Fruit fly (Drosophila melanogaster) whole organism, embryonic: ENCODE measurements around the gene Gel.

Experiments
- Bgb ChIP-seq: fragments of 200-800 bp; sonication (Bioruptor generic); IDR thresholded peaks from 2 replicates; pipeline ENCODE4 v1.3.6; 2022; ENCODE audit warnings: missing biosample characterization, missing genetic modification characterization; ENCODE audit not compliant: partially characterized antibody
- CG10321 ChIP-seq: fragments of 200-800 bp; sonication (Bioruptor generic); IDR thresholded peaks from 2 replicates; pipeline ENCODE4 v1.3.6; 2022; ENCODE audit warnings: missing biosample characterization, missing genetic modification characterization
- CG11398 ChIP-seq: fragments of 200-800 bp; sonication (Bioruptor generic); optimal IDR thresholded peaks from 2 replicates; lab custom pipeline; 2016; ENCODE audit warnings: missing biosample characterization, missing genetic modification characterization
- CG11560 ChIP-seq: fragments of 200-800 bp; sonication (Bioruptor generic); IDR thresholded peaks from 3 replicates; pipeline ENCODE4 v1.3.6; 2022; ENCODE audit warnings: missing biosample characterization, missing genetic modification characterization
- CG12299 ChIP-seq: fragments of 200-800 bp; sonication (Bioruptor generic); optimal IDR thresholded peaks from 2 replicates; lab custom pipeline; 2018; ENCODE audit warnings: missing biosample characterization, mild to moderate bottlenecking, missing genetic modification characterization
- CG1233 ChIP-seq: fragments of 200-800 bp; sonication (Bioruptor generic); optimal IDR thresholded peaks from 4 replicates; lab custom pipeline; 2018; ENCODE audit warnings: missing biosample characterization, mild to moderate bottlenecking, missing genetic modification characterization
- CG13775 ChIP-seq: fragments of 200-800 bp; sonication (Bioruptor generic); optimal IDR thresholded peaks from 3 replicates; lab custom pipeline; 2017; ENCODE audit warnings: missing biosample characterization, mild to moderate bottlenecking, missing genetic modification characterization
- CG1529 ChIP-seq: fragments of 200-800 bp; sonication (Bioruptor generic); optimal IDR thresholded peaks from 3 replicates; lab custom pipeline; 2018; ENCODE audit warnings: missing biosample characterization, missing genetic modification characterization
- CG15514 ChIP-seq: fragments of 200-800 bp; sonication (Bioruptor generic); optimal IDR thresholded peaks from 3 replicates; lab custom pipeline; 2017; ENCODE audit warnings: missing biosample characterization, missing genetic modification characterization, mild to moderate bottlenecking, moderate library complexity, missing genetic modification reagents
- CG16813 ChIP-seq: fragments of 200-800 bp; sonication (Bioruptor generic); IDR thresholded peaks from 3 replicates; pipeline ENCODE4 v1.3.6; 2022; ENCODE audit warnings: missing biosample characterization, missing genetic modification characterization; ENCODE audit not compliant: partially characterized antibody
- CG3726 ChIP-seq: fragments of 200-800 bp; sonication (Bioruptor generic); IDR thresholded peaks from 3 replicates; pipeline ENCODE4, ENCODE4 v1.3.6; 2022; ENCODE audit warnings: missing biosample characterization, missing genetic modification characterization
- CG42726 ChIP-seq: fragments of 200-800 bp; sonication (Bioruptor generic); IDR thresholded peaks from 2 replicates; pipeline ENCODE4 v1.3.6; 2022; ENCODE audit warnings: missing biosample characterization, missing genetic modification characterization; ENCODE audit not compliant: partially characterized antibody
- CG4282 ChIP-seq: fragments of 200-800 bp; sonication (Bioruptor generic); optimal IDR thresholded peaks from 2 replicates; lab custom pipeline; 2016; ENCODE audit warnings: missing biosample characterization, missing genetic modification characterization
- CG4854 ChIP-seq: fragments of 200-800 bp; sonication (Bioruptor generic); optimal IDR thresholded peaks from 2 replicates; lab custom pipeline; 2016; ENCODE audit warnings: missing biosample characterization, missing genetic modification characterization, inconsistent platforms
- CG6654 ChIP-seq: fragments of 200-800 bp; sonication (Bioruptor generic); optimal IDR thresholded peaks from 2 replicates; lab custom pipeline; 2017; ENCODE audit warnings: missing biosample characterization, mild to moderate bottlenecking, missing genetic modification characterization
- CG6854 ChIP-seq: fragments of 200-800 bp; sonication (Bioruptor generic); optimal IDR thresholded peaks from 3 replicates; lab custom pipeline; 2017; ENCODE audit warnings: missing biosample characterization, mild to moderate bottlenecking, missing genetic modification characterization
- CG7556 ChIP-seq: fragments of 200-800 bp; sonication (Bioruptor generic); optimal IDR thresholded peaks from 2 replicates; lab custom pipeline; 2017; ENCODE audit warnings: missing biosample characterization, mild to moderate bottlenecking, missing genetic modification characterization
- CG7745 ChIP-seq: fragments of 200-800 bp; sonication (Bioruptor generic); optimal IDR thresholded peaks from 2 replicates; lab custom pipeline; 2018; ENCODE audit warnings: missing biosample characterization, mild to moderate bottlenecking, missing genetic modification characterization, moderate library complexity
- CG8290 ChIP-seq, 3 experiments: fragments of 200-800 bp; sonication (Bioruptor generic); optimal IDR thresholded peaks; 2 replicates each; lab custom pipeline; 2016 to 2019; ENCODE audit warnings: missing biosample characterization in 3 of 3, missing genetic modification characterization in 3 of 3, mild to moderate bottlenecking in 2 of 3, moderate library complexity in 1 of 3
- HLH3B ChIP-seq: fragments of 200-800 bp; sonication (Bioruptor generic); IDR thresholded peaks from 2 replicates; pipeline ENCODE4 v1.3.6; 2022; ENCODE audit warnings: missing biosample characterization, missing genetic modification characterization
- HLHmδ ChIP-seq: fragments of 200-800 bp; sonication (Bioruptor generic); optimal IDR thresholded peaks from 2 replicates; lab custom pipeline; 2018; ENCODE audit warnings: missing biosample characterization, mild to moderate bottlenecking, missing genetic modification characterization, moderate library complexity
- Hr39 ChIP-seq: fragments of >200 bp; optimal IDR thresholded peaks from 2 replicates; lab custom pipeline; 2017
- Mrtf ChIP-seq: fragments of 200-800 bp; sonication (Bioruptor generic); IDR thresholded peaks from 3 replicates; pipeline ENCODE4 v1.3.6; 2022; ENCODE audit warnings: missing biosample characterization, missing genetic modification characterization
- Nf-YA ChIP-seq: fragments of 200-800 bp; sonication (Bioruptor generic); IDR thresholded peaks from 2 replicates; pipeline ENCODE4 v1.3.6; 2022; ENCODE audit warnings: missing biosample characterization, missing genetic modification characterization
- Sox100B ChIP-seq: fragments of 200-800 bp; sonication (Bioruptor generic); optimal IDR thresholded peaks from 3 replicates; lab custom pipeline; 2018; ENCODE audit warnings: missing biosample characterization, mild to moderate bottlenecking, missing genetic modification characterization
- Sox102F ChIP-seq: fragments of 200-800 bp; sonication (Bioruptor generic); optimal IDR thresholded peaks from 2 replicates; lab custom pipeline; 2018; ENCODE audit warnings: missing biosample characterization, mild to moderate bottlenecking, missing genetic modification characterization, moderate library complexity
- Ssrp ChIP-seq: fragments of 200-800 bp; sonication (Bioruptor generic); optimal IDR thresholded peaks from 2 replicates; lab custom pipeline; 2018; ENCODE audit warnings: missing biosample characterization, mild to moderate bottlenecking, missing genetic modification characterization, moderate library complexity
- Usf ChIP-seq: fragments of 200-800 bp; sonication (Bioruptor generic); optimal IDR thresholded peaks from 2 replicates; lab custom pipeline; 2017; ENCODE audit warnings: missing genotype, missing biosample characterization, missing genetic modification characterization
- chif ChIP-seq, 2 experiments: fragments of 200-800 bp; sonication (Bioruptor generic); optimal IDR thresholded peaks; 3 replicates each; lab custom pipeline; 2016; ENCODE audit warnings: missing biosample characterization in 2 of 2, missing genetic modification characterization in 2 of 2
- chm ChIP-seq: fragments of 200-800 bp; sonication (Bioruptor generic); IDR thresholded peaks from 2 replicates; pipeline ENCODE4 v1.3.6; 2022; ENCODE audit warnings: missing biosample characterization, missing genetic modification characterization
- corto ChIP-seq: fragments of 200-800 bp; sonication (Bioruptor generic); optimal IDR thresholded peaks from 2 replicates; lab custom pipeline; 2016; ENCODE audit warnings: missing biosample characterization, mild to moderate bottlenecking, missing genetic modification characterization, moderate library complexity
- crc ChIP-seq: fragments of 200-800 bp; sonication (Bioruptor generic); optimal IDR thresholded peaks from 2 replicates; lab custom pipeline; 2016; ENCODE audit warnings: missing biosample characterization, missing genetic modification characterization
- disco-r ChIP-seq: fragments of 200-800 bp; sonication (Bioruptor generic); optimal IDR thresholded peaks from 2 replicates; lab custom pipeline; 2016; ENCODE audit warnings: missing biosample characterization, missing genetic modification characterization
- fd102C ChIP-seq: fragments of 200-800 bp; sonication (Bioruptor generic); optimal IDR thresholded peaks from 2 replicates; lab custom pipeline; 2018; ENCODE audit warnings: missing biosample characterization, mild to moderate bottlenecking, missing genetic modification characterization, moderate library complexity
- fd3F ChIP-seq: fragments of 200-800 bp; sonication (Bioruptor generic); optimal IDR thresholded peaks from 2 replicates; lab custom pipeline; 2018; ENCODE audit warnings: missing biosample characterization, mild to moderate bottlenecking, missing genetic modification characterization, moderate library complexity
- gem ChIP-seq: fragments of 200-800 bp; sonication (Bioruptor generic); optimal IDR thresholded peaks from 2 replicates; lab custom pipeline; 2019; ENCODE audit warnings: missing biosample characterization, mild to moderate bottlenecking, missing genetic modification characterization, moderate library complexity
- gt ChIP-seq: fragments of 200-800 bp; sonication (Bioruptor generic); IDR thresholded peaks from 2 replicates; pipeline ENCODE4 v1.3.6; 2022; ENCODE audit warnings: missing biosample characterization, missing genetic modification characterization
- mam ChIP-seq: fragments of 200-800 bp; sonication (Bioruptor generic); optimal IDR thresholded peaks from 3 replicates; lab custom pipeline; 2016; ENCODE audit warnings: missing biosample characterization, missing genetic modification characterization
- pan ChIP-seq, 4 experiments: fragments of >200 bp in 3 of 4; fragments of 200-800 bp in 1 of 4; sonication (Bioruptor generic) in 1 of 4; optimal IDR thresholded peaks in 3 of 4; IDR thresholded peaks in 1 of 4; 2 replicates each; pipeline versions ENCODE4 v1.3.6 to Lab custom; 2017 to 2022; ENCODE audit warnings: missing biosample characterization in 2 of 4, missing genetic modification characterization in 2 of 4, mixed read lengths in 1 of 4
- pnt ChIP-seq: fragments of 200-800 bp; sonication (Bioruptor generic); optimal IDR thresholded peaks from 3 replicates; lab custom pipeline; 2016; ENCODE audit warnings: missing biosample characterization, missing genetic modification characterization
- pzg ChIP-seq: fragments of 200-800 bp; sonication (Bioruptor generic); optimal IDR thresholded peaks from 3 replicates; lab custom pipeline; 2018; ENCODE audit warnings: missing biosample characterization, mild to moderate bottlenecking, missing genetic modification characterization, moderate library complexity
- sisA ChIP-seq: fragments of 200-800 bp; sonication (Bioruptor generic); IDR thresholded peaks from 2 replicates; pipeline ENCODE4 v1.3.6; 2022; ENCODE audit warnings: missing biosample characterization, missing genetic modification characterization
- sqz ChIP-seq: fragments of 200-800 bp; sonication (Bioruptor generic); optimal IDR thresholded peaks from 3 replicates; lab custom pipeline; 2018; ENCODE audit warnings: missing biosample characterization, mild to moderate bottlenecking, missing genetic modification characterization
- sug ChIP-seq: fragments of 200-800 bp; optimal IDR thresholded peaks from 2 replicates; lab custom pipeline; 2019; ENCODE audit warnings: missing biosample characterization, mild to moderate bottlenecking, missing genetic modification characterization, moderate library complexity
- toy ChIP-seq: fragments of 200-800 bp; sonication (Bioruptor generic); IDR thresholded peaks from 2 replicates; pipeline ENCODE4 v1.3.6; 2022; ENCODE audit warnings: missing biosample characterization, missing genetic modification characterization
- trem ChIP-seq: fragments of 200-800 bp; optimal IDR thresholded peaks from 3 replicates; lab custom pipeline; 2019; ENCODE audit warnings: missing biosample characterization, mild to moderate bottlenecking, missing genetic modification characterization, moderate library complexity
- trh ChIP-seq: fragments of 200-800 bp; sonication (Bioruptor generic); optimal IDR thresholded peaks from 2 replicates; lab custom pipeline; 2016; ENCODE audit warnings: missing biosample characterization, missing genetic modification characterization
- usp ChIP-seq: fragments of >200 bp; optimal IDR thresholded peaks from 2 replicates; lab custom pipeline; 2017; ENCODE audit warnings: missing biosample characterization, missing genetic modification characterization
- z ChIP-seq: fragments of 200-800 bp; sonication (Bioruptor generic); IDR thresholded peaks from 3 replicates; pipeline ENCODE4 v1.3.6; 2022; ENCODE audit warnings: missing biosample characterization, missing genetic modification characterization

Gene Gel

dm6 chr3R:4243096-4243940, 8.3 kb downstream of the Gel start, which contains the start of gene CG34305 (continued):
- no peak for TF ChIP-seq CG16813 (GFP tag; lab: Robert Waterston, UW)
- TF ChIP-seq Nf-YA (GFP tag; lab: Robert Waterston, UW), result no peak
- no peak for TF ChIP-seq CG11398
- no peak for TF ChIP-seq pzg (GFP tag; lab: Kevin White, UChicago)
- TF ChIP-seq CG1233 (GFP tag; lab: Kevin White, UChicago), result peak; percentile 20
- no peak for TF ChIP-seq sug (tag; lab: Kevin White, UChicago)
- no peak for TF ChIP-seq HLHmδ (GFP tag; lab: Kevin White, UChicago)
- TF ChIP-seq pan (optimal IDR thresholded peaks at IDR 0.05; lab: Kevin White, UChicago), result no peak
- TF ChIP-seq pan (GFP tag; optimal IDR thresholded peaks at IDR 0.05 in 1 of 2, IDR thresholded peaks at IDR 0.05 in 1 of 2), result peak in 1 of 2 experiments; percentile 28
- TF ChIP-seq Sox100B, result no peak
- no peak for TF ChIP-seq sqz (GFP tag; lab: Kevin White, UChicago)
- TF ChIP-seq gem (tag; lab: Kevin White, UChicago), result no peak
- no peak for TF ChIP-seq CG1529
- TF ChIP-seq CG15514 (GFP tag; lab: Kevin White, UChicago), result no peak
- TF ChIP-seq Ssrp (tag; lab: Kevin White, UChicago), result no peak
- no peak for TF ChIP-seq CG10321 (GFP tag; lab: Robert Waterston, UW)
- TF ChIP-seq Usf (GFP tag; lab: Kevin White, UChicago), result no peak
- TF ChIP-seq CG7745, result no peak
- no peak for TF ChIP-seq CG13775
- no peak for TF ChIP-seq Bgb (GFP tag; lab: Robert Waterston, UW)
- no peak for TF ChIP-seq usp
- TF ChIP-seq trem, result no peak
- no peak for TF ChIP-seq CG42726 (GFP tag; lab: Robert Waterston, UW)
- no peak for TF ChIP-seq CG4854 (GFP tag; lab: Kevin White, UChicago)
- TF ChIP-seq chm (GFP tag; lab: Robert Waterston, UW), result no peak
- no peak for TF ChIP-seq CG4282 (GFP tag; lab: Kevin White, UChicago)
- no peak for TF ChIP-seq chif (GFP tag; optimal IDR thresholded peaks at IDR 0.05; lab: Kevin White, UChicago)
- TF ChIP-seq z (GFP tag; lab: Robert Waterston, UW), result no peak
- no peak for TF ChIP-seq trh (GFP tag; lab: Kevin White, UChicago)
- TF ChIP-seq CG6854 (GFP tag; lab: Kevin White, UChicago), result no peak
- TF ChIP-seq CG11560, result no peak
- no peak for TF ChIP-seq fd102C (GFP tag; lab: Kevin White, UChicago)
- peak; percentile 51 for TF ChIP-seq Sox102F
- TF ChIP-seq CG7556 (GFP tag; lab: Kevin White, UChicago), result peak; percentile 8
- TF ChIP-seq CG8290 (GFP tag; optimal IDR thresholded peaks at IDR 0.05; lab: Kevin White, UChicago), result no peak
- no peak for TF ChIP-seq CG8290 (tag; optimal IDR thresholded peaks at IDR 0.05; lab: Kevin White, UChicago)
- no peak for TF ChIP-seq CG6654 (GFP tag; lab: Kevin White, UChicago)
- TF ChIP-seq mam (GFP tag; lab: Kevin White, UChicago), result no peak
- no peak for TF ChIP-seq toy
- no peak for TF ChIP-seq CG3726
- TF ChIP-seq fd3F (GFP tag; lab: Kevin White, UChicago), result peak; percentile 37
- no peak for TF ChIP-seq gt (GFP tag; lab: Robert Waterston, UW)
- TF ChIP-seq HLH3B (GFP tag; lab: Robert Waterston, UW), result no peak
- TF ChIP-seq crc, result no peak
- no peak for TF ChIP-seq pnt (GFP tag; lab: Kevin White, UChicago)
- TF ChIP-seq corto (GFP tag; lab: Kevin White, UChicago), result no peak
- no peak for TF ChIP-seq Mrtf (GFP tag; lab: Robert Waterston, UW)
- no peak for TF ChIP-seq sisA (GFP tag; lab: Robert Waterston, UW)
- TF ChIP-seq Hr39 (lab: Kevin White, UChicago), result no peak
- no peak for TF ChIP-seq CG12299 (tag; lab: Kevin White, UChicago)
- TF ChIP-seq disco-r (GFP tag; lab: Kevin White, UChicago), result no peak
